Worm (Caenorhabditis elegans) whole organism, young adult: ENCODE measurements around the gene C31B8.9.

Experiments used
- B0035.1 ChIP-seq: sonication (generic microtip); optimal IDR thresholded peaks from 2 replicates; lab custom pipeline; 2016; ENCODE audit warnings: missing genetic modification characterization, mild to moderate bottlenecking, missing compliant biosample characterization, missing genotype, missing genetic modification reagents
- B0336.3 ChIP-seq: fragments of 200-800 bp; sonication (Bioruptor generic); IDR thresholded peaks from 2 replicates; pipeline ENCODE4 v1.3.6; 2022; ENCODE audit warnings: missing genetic modification characterization, missing compliant biosample characterization
- F33H1.4 ChIP-seq: fragments of 200-800 bp; sonication (Bioruptor generic); IDR thresholded peaks from 2 replicates; pipeline ENCODE4 v1.3.6; 2022; ENCODE audit warnings: missing genetic modification reagents, missing genetic modification characterization, missing compliant biosample characterization
- F37B4.10 ChIP-seq: fragments of 200-800 bp; sonication (Bioruptor generic); IDR thresholded peaks from 2 replicates; pipeline ENCODE4 v1.3.6; 2022; ENCODE audit warnings: missing genetic modification characterization, missing compliant biosample characterization
- F52B5.7 ChIP-seq: sonication (generic microtip); optimal IDR thresholded peaks from 2 replicates; lab custom pipeline; 2016; ENCODE audit warnings: mild to moderate bottlenecking, missing genetic modification characterization, missing compliant biosample characterization
- F57C9.4 ChIP-seq: sonication (generic microtip); optimal IDR thresholded peaks from 2 replicates; lab custom pipeline; 2017; ENCODE audit warnings: mild to moderate bottlenecking, missing genetic modification characterization, missing compliant biosample characterization
- T26A5.8 ChIP-seq: sonication (generic microtip); optimal IDR thresholded peaks from 2 replicates; lab custom pipeline; 2016; ENCODE audit warnings: missing genetic modification characterization, missing compliant biosample characterization
- Y56A3A.18 ChIP-seq: fragments of 200-800 bp; sonication (Bioruptor generic); IDR thresholded peaks from 2 replicates; pipeline ENCODE4 v1.3.6; 2022; ENCODE audit warnings: missing genetic modification reagents, missing genetic modification characterization, missing compliant biosample characterization
- Y67H2A.10 ChIP-seq: fragments of 200-800 bp; sonication (Bioruptor generic); conservative IDR thresholded peaks from 2 replicates; pipeline ENCODE4 v1.3.6; 2022; ENCODE audit warnings: missing genetic modification reagents, missing genetic modification characterization, missing compliant biosample characterization
- aptf-2 ChIP-seq: fragments of 200-800 bp; sonication (Bioruptor generic); conservative IDR thresholded peaks from 2 replicates; pipeline ENCODE4 v1.3.6; 2022; ENCODE audit warnings: missing genetic modification reagents, missing genetic modification characterization, missing compliant biosample characterization
- aptf-3 ChIP-seq: fragments of 200-800 bp; sonication (Bioruptor generic); IDR thresholded peaks from 2 replicates; pipeline ENCODE4 v1.3.6; 2022; ENCODE audit warnings: missing genetic modification characterization, missing compliant biosample characterization
- attf-5 ChIP-seq: fragments of 200-800 bp; sonication (Bioruptor generic); optimal IDR thresholded peaks from 2 replicates; lab custom pipeline; 2018; ENCODE audit warnings: mild to moderate bottlenecking, missing genetic modification characterization, missing compliant biosample characterization
- attf-6 ChIP-seq: fragments of 200-800 bp; sonication (Bioruptor generic); IDR thresholded peaks from 2 replicates; pipeline ENCODE4 v1.3.6; 2022; ENCODE audit warnings: missing genetic modification reagents, missing genetic modification characterization, missing compliant biosample characterization
- bed-1 ChIP-seq: fragments of 200-800 bp; sonication (Bioruptor generic); IDR thresholded peaks from 2 replicates; pipeline ENCODE4 v1.3.6; 2022; ENCODE audit warnings: missing genetic modification reagents, missing genetic modification characterization, missing compliant biosample characterization
- bed-2 ChIP-seq: fragments of 200-800 bp; sonication (Bioruptor generic); IDR thresholded peaks from 2 replicates; pipeline ENCODE4 v1.3.6; 2022; ENCODE audit warnings: missing genetic modification reagents, missing genetic modification characterization, missing compliant biosample characterization
- ccch-3 ChIP-seq: fragments of 200-800 bp; sonication (Bioruptor generic); optimal IDR thresholded peaks from 2 replicates; lab custom pipeline; 2018; ENCODE audit warnings: mild to moderate bottlenecking, missing genetic modification characterization, missing compliant biosample characterization
- cebp-2 ChIP-seq: fragments of 200-800 bp; sonication (Bioruptor generic); IDR thresholded peaks from 2 replicates; pipeline ENCODE4 v1.3.6; 2022; ENCODE audit warnings: missing genetic modification characterization, missing compliant biosample characterization
- ceh-79 ChIP-seq: sonication (generic microtip); optimal IDR thresholded peaks from 2 replicates; lab custom pipeline; 2017; ENCODE audit warnings: mild to moderate bottlenecking, missing genetic modification characterization, missing compliant biosample characterization
- dpff-1 ChIP-seq: sonication (generic microtip); optimal IDR thresholded peaks from 2 replicates; lab custom pipeline; 2017; ENCODE audit warnings: mild to moderate bottlenecking, missing genetic modification characterization, missing compliant biosample characterization
- ets-4 ChIP-seq: fragments of 200-800 bp; sonication (Bioruptor generic); optimal IDR thresholded peaks from 2 replicates; lab custom pipeline; 2018; ENCODE audit warnings: mild to moderate bottlenecking, missing genetic modification characterization, missing compliant biosample characterization
- gei-17 ChIP-seq: fragments of 200-800 bp; sonication (Bioruptor generic); optimal IDR thresholded peaks from 2 replicates; lab custom pipeline; 2018; ENCODE audit warnings: mild to moderate bottlenecking, missing genetic modification characterization, missing compliant biosample characterization
- him-1 ChIP-seq: sonication (generic microtip); optimal IDR thresholded peaks from 2 replicates; lab custom pipeline; 2016; ENCODE audit warnings: missing genotype, missing genetic modification reagents, missing genetic modification characterization, missing compliant biosample characterization
- let-526 ChIP-seq: fragments of 200-800 bp; sonication (Bioruptor generic); IDR thresholded peaks from 2 replicates; pipeline ENCODE4 v1.3.6; 2022; ENCODE audit warnings: missing genetic modification reagents, missing genetic modification characterization, missing compliant biosample characterization
- let-607 ChIP-seq, 2 experiments: fragments of 200-800 bp in 1 of 2; sonication (Bioruptor generic) in 1 of 2; sonication (generic microtip) in 1 of 2; optimal IDR thresholded peaks; 2 replicates each; lab custom pipeline; 2016 to 2018; ENCODE audit warnings: mild to moderate bottlenecking in 2 of 2, missing compliant biosample characterization in 2 of 2, missing genetic modification characterization in 2 of 2, moderate library complexity in 2 of 2, missing genotype in 1 of 2
- lsy-27 ChIP-seq: sonication (generic microtip); optimal IDR thresholded peaks from 2 replicates; lab custom pipeline; 2017; ENCODE audit warnings: missing genetic modification characterization, mild to moderate bottlenecking, missing compliant biosample characterization, antibody characterized with exemption, missing genotype, borderline replicate concordance; ENCODE audit not compliant: insufficient read depth
- madf-3 ChIP-seq: fragments of 200-800 bp; sonication (Bioruptor generic); IDR thresholded peaks from 2 replicates; pipeline ENCODE4 v1.3.6; 2022; ENCODE audit warnings: missing genetic modification reagents, missing genetic modification characterization, missing compliant biosample characterization
- madf-6 ChIP-seq: fragments of 200-800 bp; sonication (Bioruptor generic); IDR thresholded peaks from 2 replicates; pipeline ENCODE4 v1.3.6; 2022; ENCODE audit warnings: missing genetic modification reagents, missing genetic modification characterization, missing compliant biosample characterization
- mcd-1 ChIP-seq: fragments of 200-800 bp; sonication (Bioruptor generic); IDR thresholded peaks from 2 replicates; pipeline ENCODE4 v1.3.6; 2022; ENCODE audit warnings: missing genetic modification reagents, missing genetic modification characterization, missing compliant biosample characterization
- nfya-2 ChIP-seq: fragments of 200-800 bp; sonication (Bioruptor generic); IDR thresholded peaks from 2 replicates; pipeline ENCODE4 v1.3.6; 2022; ENCODE audit warnings: missing genetic modification reagents, missing genetic modification characterization, missing compliant biosample characterization
- nfyb-1 ChIP-seq: fragments of 200-800 bp; sonication (Bioruptor generic); IDR thresholded peaks from 2 replicates; pipeline ENCODE4 v1.3.6; 2022; ENCODE audit warnings: missing genetic modification reagents, missing genetic modification characterization, missing compliant biosample characterization
- nhr-120 ChIP-seq: fragments of 200-800 bp; sonication (Bioruptor generic); IDR thresholded peaks from 2 replicates; pipeline ENCODE4 v1.3.6; 2022; ENCODE audit warnings: missing genetic modification characterization, missing compliant biosample characterization
- nhr-80 ChIP-seq: sonication (generic microtip); optimal IDR thresholded peaks from 2 replicates; lab custom pipeline; 2016; ENCODE audit warnings: missing genetic modification characterization, missing compliant biosample characterization
- snpc-1.3 ChIP-seq: sonication (generic microtip); optimal IDR thresholded peaks from 2 replicates; lab custom pipeline; 2017; ENCODE audit warnings: missing genetic modification characterization, mild to moderate bottlenecking, missing compliant biosample characterization, antibody characterized with exemption, moderate library complexity, missing genotype, missing genetic modification reagents; ENCODE audit not compliant: insufficient read depth
- sptf-2 ChIP-seq: fragments of 200-800 bp; sonication (Bioruptor generic); optimal IDR thresholded peaks from 2 replicates; lab custom pipeline; 2018; ENCODE audit warnings: mild to moderate bottlenecking, missing genetic modification characterization, missing compliant biosample characterization
- tbx-9 ChIP-seq: sonication (generic microtip); optimal IDR thresholded peaks from 2 replicates; lab custom pipeline; 2016; ENCODE audit warnings: borderline replicate concordance, missing genetic modification characterization, inconsistent platforms, missing compliant biosample characterization
- tlf-1 ChIP-seq: fragments of 200-800 bp; sonication (Bioruptor generic); optimal IDR thresholded peaks from 2 replicates; lab custom pipeline; 2018; ENCODE audit warnings: mild to moderate bottlenecking, missing genetic modification characterization, missing compliant biosample characterization
- xnd-1 ChIP-seq: sonication (generic microtip); optimal IDR thresholded peaks from 2 replicates; lab custom pipeline; 2016; ENCODE audit warnings: missing genotype, missing genetic modification reagents, missing genetic modification characterization, missing compliant biosample characterization
- zfh-2 ChIP-seq: fragments of 200-800 bp; sonication (Bioruptor generic); conservative IDR thresholded peaks from 2 replicates; pipeline ENCODE4 v1.3.6; 2022; ENCODE audit warnings: missing genetic modification reagents, missing genetic modification characterization, missing compliant biosample characterization
- ztf-22 ChIP-seq: fragments of 200-800 bp; sonication (Bioruptor generic); optimal IDR thresholded peaks from 2 replicates; lab custom pipeline; 2018; ENCODE audit warnings: mild to moderate bottlenecking, missing genetic modification characterization, moderate library complexity, missing compliant biosample characterization
- ztf-28 ChIP-seq: fragments of 200-800 bp; sonication (Bioruptor generic); IDR thresholded peaks from 2 replicates; pipeline ENCODE4 v1.3.6; 2022; ENCODE audit warnings: missing genetic modification reagents, missing genetic modification characterization, missing compliant biosample characterization

C31B8.9 gene

ce11 chrV:2881016-2881415 lies 31.8 kb downstream of the C31B8.9 start, which contains the start of gene ifc-1:
TSS of gene ifc-1 (plus strand) at chrV:2881393.
- TF ChIP-seq T26A5.8 (tag; lab: Kevin White, UChicago) (no peak), attf-5 (GFP tag; lab: Kevin White, UChicago) (no peak), ztf-22 (no peak), tlf-1 (GFP tag; lab: Kevin White, UChicago) (no peak), zfh-2 (GFP tag; lab: Robert Waterston, UW) (no peak), aptf-2 (no peak), B0035.1 (no peak), xnd-1 (tag; lab: Kevin White, UChicago) (no peak), mcd-1 (no peak), F52B5.7 (tag; lab: Kevin White, UChicago) (no peak), gei-17 (GFP tag; lab: Kevin White, UChicago) (no peak), him-1 (tag; lab: Kevin White, UChicago) (no peak), Y67H2A.10 (GFP tag; lab: Robert Waterston, UW) (no peak), attf-6 (no peak), F37B4.10 (GFP tag; lab: Robert Waterston, UW) (no peak), Y56A3A.18 (GFP tag; lab: Robert Waterston, UW) (no peak), aptf-3 (GFP tag; lab: Robert Waterston, UW) (no peak), cebp-2 (no peak), ceh-79 (tag; lab: Kevin White, UChicago) (no peak)

- TF ChIP-seq nhr-80: peak; percentile 45
- no peak for TF ChIP-seq F57C9.4 (tag; lab: Kevin White, UChicago)
These were observed 32.4 kb downstream of the C31B8.9 start for ce11 chrV:2880356-2880755.

DNA sequence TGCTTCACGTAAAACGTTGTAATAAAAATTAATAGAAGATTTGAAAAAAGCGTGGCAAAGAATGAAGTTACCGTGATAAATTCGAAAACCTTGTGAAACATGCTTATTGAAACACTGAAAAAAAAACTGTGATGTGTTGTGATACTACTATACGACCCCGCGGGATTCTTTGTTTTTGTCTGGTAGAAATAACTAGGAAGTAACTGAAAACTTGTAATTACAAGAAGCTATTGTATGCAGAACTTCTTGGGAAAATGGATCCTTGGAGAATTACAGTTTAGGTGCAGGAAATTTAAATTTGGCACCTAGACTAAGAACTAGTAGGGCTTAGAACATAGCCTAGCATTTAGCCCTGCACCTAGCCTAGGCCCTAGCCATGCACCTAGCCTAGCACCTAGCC lies 33.0 kb downstream of the C31B8.9 start, which contains the start of gene str-39:
Gene str-39 (minus strand): TSS at position 101 of the 400 bp plus-strand sequence.
- TF ChIP-seq madf-3 (no peak), dpff-1 (no peak), attf-5 (GFP tag; lab: Kevin White, UChicago) (no peak), ets-4 (GFP tag; lab: Kevin White, UChicago) (no peak), ztf-28 (GFP tag; lab: Robert Waterston, UW) (no peak), let-607 (tag; optimal IDR thresholded peaks at IDR 0.05; lab: Kevin White, UChicago) (no peak), tbx-9 (tag; lab: Kevin White, UChicago) (no peak), snpc-1.3 (tag; lab: Kevin White, UChicago) (no peak), sptf-2 (GFP tag; lab: Kevin White, UChicago) (no peak), bed-2 (GFP tag; lab: Robert Waterston, UW) (no peak), F57C9.4 (tag; lab: Kevin White, UChicago) (no peak), nfyb-1 (GFP tag; lab: Robert Waterston, UW) (no peak), B0035.1 (no peak), ccch-3 (GFP tag; lab: Kevin White, UChicago) (no peak), lsy-27 (tag; lab: Kevin White, UChicago) (no peak), F33H1.4 (GFP tag; lab: Robert Waterston, UW) (no peak), B0336.3 (GFP tag; lab: Robert Waterston, UW) (no peak)

ce11 chrV:2877509-2877908 lies 35.3 kb downstream of the C31B8.9 start, which contains the start of gene F37B4.10:
TSS of gene F37B4.10 (minus strand) at chrV:2877609.
- TF ChIP-seq bed-1 (GFP tag; lab: Robert Waterston, UW) (no peak), mcd-1 (no peak), let-526 (GFP tag; lab: Robert Waterston, UW) (no peak), nhr-120 (GFP tag; lab: Robert Waterston, UW) (no peak), madf-6 (GFP tag; lab: Robert Waterston, UW) (no peak), nfya-2 (GFP tag; lab: Robert Waterston, UW) (no peak)
